Worm (Caenorhabditis elegans) whole organism, late embryonic: ENCODE data around the gene lec-11.
A peak's percentile ranks its signal among the peaks of the same experiment; 100 is the strongest.
"Not testable (repeated sequence)": the region's sequence is repeated elsewhere in the genome, so short reads cannot be mapped to it uniquely, and the experiment has no call there.

ENCODE experiments used
- C38D4.7 ChIP-seq: fragments of 200-800 bp; sonication (Bioruptor generic); optimal IDR thresholded peaks from 2 replicates; lab custom pipeline; 2018; ENCODE audit warnings: mild to moderate bottlenecking, missing genetic modification characterization, moderate library complexity, missing compliant biosample characterization
- F13H6.1 ChIP-seq: sonication (generic microtip); optimal IDR thresholded peaks from 2 replicates; lab custom pipeline; 2016; ENCODE audit warnings: missing genetic modification characterization, missing compliant biosample characterization
- K02D7.2 ChIP-seq: sonication (generic microtip); optimal IDR thresholded peaks from 2 replicates; lab custom pipeline; 2017; ENCODE audit warnings: mild to moderate bottlenecking, missing genetic modification characterization, missing compliant biosample characterization
- T23F11.4 ChIP-seq: fragments of 200-800 bp; sonication (Bioruptor generic); optimal IDR thresholded peaks from 2 replicates; lab custom pipeline; 2018; ENCODE audit warnings: mild to moderate bottlenecking, missing genetic modification characterization, missing compliant biosample characterization
- ceh-14 ChIP-seq: sonication (generic microtip); optimal IDR thresholded peaks from 2 replicates; lab custom pipeline; 2016; ENCODE audit warnings: missing genotype, missing genetic modification characterization, missing compliant biosample characterization
- ceh-30 ChIP-seq: fragments of 150-350 bp; optimal IDR thresholded peaks from 2 replicates; lab custom pipeline; 2014; ENCODE audit warnings: missing biosample characterization, missing genetic modification characterization
- ceh-48 ChIP-seq: sonication (generic microtip); optimal IDR thresholded peaks from 2 replicates; lab custom pipeline; 2016; ENCODE audit warnings: missing genetic modification characterization, inconsistent platforms, missing compliant biosample characterization
- ceh-9 ChIP-seq: sonication (generic microtip); optimal IDR thresholded peaks from 2 replicates; lab custom pipeline; 2016; ENCODE audit warnings: mild to moderate bottlenecking, missing genetic modification characterization, inconsistent platforms, missing compliant biosample characterization
- dve-1 ChIP-seq: sonication (generic microtip); optimal IDR thresholded peaks from 2 replicates; lab custom pipeline; 2017; ENCODE audit warnings: antibody characterized with exemption, mild to moderate bottlenecking, missing genetic modification characterization, missing compliant biosample characterization
- elt-2 ChIP-seq: sonication (generic microtip); optimal IDR thresholded peaks from 2 replicates; lab custom pipeline; 2016; ENCODE audit warnings: missing genetic modification reagents, missing genetic modification characterization, missing compliant biosample characterization
- elt-4 ChIP-seq: sonication (generic microtip); optimal IDR thresholded peaks from 2 replicates; lab custom pipeline; 2016; ENCODE audit warnings: missing genetic modification characterization, missing compliant biosample characterization
- ets-4 ChIP-seq: sonication (generic microtip); optimal IDR thresholded peaks from 2 replicates; lab custom pipeline; 2016; ENCODE audit warnings: missing genetic modification characterization, missing compliant biosample characterization
- eyg-1 ChIP-seq: sonication (generic microtip); optimal IDR thresholded peaks from 2 replicates; lab custom pipeline; 2016; ENCODE audit warnings: missing genotype, missing genetic modification characterization, missing compliant biosample characterization
- fax-1 ChIP-seq: sonication (generic microtip); optimal IDR thresholded peaks from 2 replicates; lab custom pipeline; 2016; ENCODE audit warnings: missing genotype, missing genetic modification characterization, missing compliant biosample characterization
- fkh-6 ChIP-seq: sonication (generic microtip); optimal IDR thresholded peaks from 2 replicates; lab custom pipeline; 2016; ENCODE audit warnings: missing genetic modification characterization, missing compliant biosample characterization
- hlh-13 ChIP-seq: fragments of 200-800 bp; sonication (Bioruptor generic); optimal IDR thresholded peaks from 2 replicates; lab custom pipeline; 2018; ENCODE audit warnings: mild to moderate bottlenecking, missing genetic modification characterization, missing compliant biosample characterization
- hlh-15 ChIP-seq: sonication (generic microtip); optimal IDR thresholded peaks from 2 replicates; lab custom pipeline; 2016; ENCODE audit warnings: missing genetic modification characterization, missing compliant biosample characterization
- hlh-30 ChIP-seq: sonication (generic microtip); optimal IDR thresholded peaks from 2 replicates; lab custom pipeline; 2017; ENCODE audit warnings: antibody characterized with exemption, missing genetic modification characterization, missing compliant biosample characterization; ENCODE audit not compliant: insufficient read depth
- hlh-6 ChIP-seq: sonication (generic microtip); optimal IDR thresholded peaks from 2 replicates; lab custom pipeline; 2016; ENCODE audit warnings: missing genotype, missing genetic modification characterization, missing compliant biosample characterization
- hlh-8 ChIP-seq: sonication (generic microtip); optimal IDR thresholded peaks from 2 replicates; lab custom pipeline; 2016; ENCODE audit warnings: missing genotype, missing genetic modification characterization, missing compliant biosample characterization
- lin-11 ChIP-seq: fragments of 200-800 bp; sonication (Bioruptor generic); optimal IDR thresholded peaks from 2 replicates; lab custom pipeline; 2018; ENCODE audit warnings: mild to moderate bottlenecking, missing genetic modification characterization, missing compliant biosample characterization
- nhr-11 ChIP-seq: fragments of 150-350 bp; optimal IDR thresholded peaks from 2 replicates; lab custom pipeline; 2014; ENCODE audit warnings: missing biosample characterization, missing genetic modification characterization
- pat-9 ChIP-seq: fragments of 200-800 bp; sonication (Bioruptor generic); optimal IDR thresholded peaks from 2 replicates; lab custom pipeline; 2018; ENCODE audit warnings: mild to moderate bottlenecking, missing genetic modification characterization, moderate library complexity, missing compliant biosample characterization
- pax-1 ChIP-seq: fragments of 150-350 bp; optimal IDR thresholded peaks from 2 replicates; lab custom pipeline; 2014; ENCODE audit warnings: missing biosample characterization, missing genetic modification characterization
- pha-4 ChIP-seq: fragments of 150-350 bp; optimal IDR thresholded peaks from 2 replicates; lab custom pipeline; 2018; ENCODE audit warnings: missing biosample characterization, missing genetic modification reagents, missing genetic modification characterization
- pqm-1 ChIP-seq: sonication (generic microtip); optimal IDR thresholded peaks from 2 replicates; lab custom pipeline; 2016; ENCODE audit warnings: missing genetic modification characterization, missing compliant biosample characterization
- pros-1 ChIP-seq: fragments of 150-350 bp; optimal IDR thresholded peaks from 2 replicates; lab custom pipeline; 2014; ENCODE audit warnings: missing biosample characterization, missing genetic modification reagents, missing genetic modification characterization
- sdc-2 ChIP-seq: sonication (generic microtip); optimal IDR thresholded peaks from 2 replicates; lab custom pipeline; 2016; ENCODE audit warnings: missing genotype, missing genetic modification characterization, missing compliant biosample characterization
- sox-2 ChIP-seq: fragments of 200-800 bp; sonication (Bioruptor generic); IDR thresholded peaks from 2 replicates; pipeline ENCODE4 v1.3.6; 2022; ENCODE audit warnings: missing genetic modification reagents, missing genetic modification characterization, missing compliant biosample characterization
- sox-4 ChIP-seq: sonication (generic microtip); optimal IDR thresholded peaks from 2 replicates; lab custom pipeline; 2017; ENCODE audit warnings: mild to moderate bottlenecking, missing genetic modification characterization, inconsistent platforms, missing compliant biosample characterization
- tbx-7 ChIP-seq: sonication (generic microtip); optimal IDR thresholded peaks from 2 replicates; lab custom pipeline; 2016; ENCODE audit warnings: missing genotype, missing genetic modification characterization, missing compliant biosample characterization
- unc-3 ChIP-seq, 2 experiments: fragments of 200-800 bp in 1 of 2; sonication (Bioruptor generic) in 1 of 2; sonication (generic microtip) in 1 of 2; conservative IDR thresholded peaks in 1 of 2; optimal IDR thresholded peaks in 1 of 2; 2 replicates each; pipeline versions ENCODE4 v1.3.6 to Lab custom; 2016 to 2022; ENCODE audit warnings: missing compliant biosample characterization in 2 of 2, missing genetic modification characterization in 2 of 2, missing genetic modification reagents in 1 of 2
- unc-42 ChIP-seq: sonication (generic microtip); optimal IDR thresholded peaks from 2 replicates; lab custom pipeline; 2016; ENCODE audit warnings: missing genotype, missing genetic modification characterization, missing compliant biosample characterization
- unc-55 ChIP-seq: sonication (generic microtip); optimal IDR thresholded peaks from 2 replicates; lab custom pipeline; 2017; ENCODE audit warnings: missing biosample characterization, missing genetic modification reagents, missing genetic modification characterization
- ztf-16 ChIP-seq: sonication (generic microtip); optimal IDR thresholded peaks from 2 replicates; lab custom pipeline; 2017; ENCODE audit warnings: missing genetic modification characterization, missing compliant biosample characterization

lec-11 gene

DNA sequence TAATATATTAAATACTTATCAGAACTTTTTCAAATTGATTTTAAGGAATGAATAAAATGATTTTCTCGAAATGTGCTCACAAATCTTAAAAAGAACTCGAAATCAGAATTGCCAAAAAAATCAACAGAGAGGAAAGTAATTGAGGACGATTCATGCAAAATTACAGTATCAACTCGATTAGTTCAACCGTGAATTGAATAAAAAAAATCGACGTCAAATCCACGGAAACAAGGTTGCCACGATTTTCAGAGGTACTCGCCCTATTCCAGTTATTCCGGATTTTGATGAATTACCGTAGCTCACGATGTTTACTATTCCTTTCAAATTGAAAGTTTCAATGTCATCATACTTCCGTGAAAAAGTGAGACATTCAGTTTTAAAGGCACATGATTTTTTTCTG, 12.4 kb upstream of the lec-11 start, which contains the start of gene F15B10.3:
TSS of gene F15B10.3 (plus strand) at position 301 of the 400 bp plus-strand sequence.
- TF ChIP-seq tbx-7 (no peak), dve-1 (tag; lab: Kevin White, UChicago) (no peak), hlh-15 (tag; lab: Kevin White, UChicago) (no peak)

DNA sequence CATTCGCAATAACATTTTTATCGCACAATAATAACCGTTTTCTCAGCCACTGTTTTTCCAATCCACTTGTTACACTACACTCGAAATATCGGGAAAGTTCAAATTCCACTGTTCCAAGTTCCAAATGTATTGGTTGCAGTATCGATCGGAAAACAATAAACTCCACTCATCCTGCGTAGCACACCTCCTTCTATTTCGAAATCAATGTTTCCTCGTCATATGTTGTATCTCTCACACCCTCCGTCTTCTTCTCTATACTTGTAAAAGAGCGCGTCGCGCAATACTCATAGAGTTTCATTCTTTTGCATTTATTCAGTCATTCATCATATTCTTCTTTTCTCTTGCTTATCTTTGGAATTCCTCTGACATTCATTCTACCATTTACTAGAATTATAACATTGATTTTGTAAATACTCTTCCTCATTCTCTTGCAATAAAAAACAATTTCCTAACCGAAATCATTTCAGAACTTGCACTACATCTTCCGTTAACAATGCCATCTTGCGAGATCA, 11.3 kb upstream of the lec-11 start, which contains the start of gene sup-36:
TSS of gene sup-36 (plus strand) at position 462 of the 512 bp plus-strand sequence.
- TF ChIP-seq eyg-1 (tag; lab: Kevin White, UChicago) (no peak), T23F11.4 (GFP tag; lab: Kevin White, UChicago) (no peak), hlh-30 (tag; lab: Kevin White, UChicago) (peak; percentile 5), ceh-48 (peak; percentile 40), hlh-6 (tag; lab: Kevin White, UChicago) (no peak)
- TF ChIP-seq, all 69 proteins: peak for 2

DNA sequence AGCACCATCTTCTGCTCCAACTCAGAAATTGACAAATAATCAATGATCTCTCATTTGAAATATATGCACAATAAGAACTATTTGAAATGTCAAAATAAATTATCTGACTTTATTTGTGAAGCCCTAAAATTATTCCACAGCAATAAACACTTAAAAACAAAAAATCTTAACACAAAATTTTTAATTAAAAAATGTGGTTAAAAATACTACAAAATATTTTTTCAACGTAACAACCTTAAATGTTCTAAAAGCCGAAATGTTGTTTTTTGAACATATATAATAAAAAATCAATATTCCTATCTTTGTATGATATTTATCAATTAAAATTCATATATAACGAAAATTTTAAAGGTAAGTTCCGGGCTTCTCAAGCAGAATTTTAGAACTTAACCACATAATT, 9.5 kb upstream of the lec-11 start, which contains the start of gene F38A5.8:
TSS of gene F38A5.8 (plus strand) at position 301 of the 400 bp plus-strand sequence.
- TF ChIP-seq ets-4 (tag; lab: Kevin White, UChicago) = no peak
- TF ChIP-seq pha-4 (tag; lab: Kevin White, UChicago) = no peak
- TF ChIP-seq ztf-16 = no peak
- no peak for TF ChIP-seq hlh-6 (tag; lab: Kevin White, UChicago)
- TF ChIP-seq pqm-1 (tag; lab: Kevin White, UChicago) = no peak
- TF ChIP-seq F13H6.1 (tag; lab: Kevin White, UChicago) = no peak

DNA sequence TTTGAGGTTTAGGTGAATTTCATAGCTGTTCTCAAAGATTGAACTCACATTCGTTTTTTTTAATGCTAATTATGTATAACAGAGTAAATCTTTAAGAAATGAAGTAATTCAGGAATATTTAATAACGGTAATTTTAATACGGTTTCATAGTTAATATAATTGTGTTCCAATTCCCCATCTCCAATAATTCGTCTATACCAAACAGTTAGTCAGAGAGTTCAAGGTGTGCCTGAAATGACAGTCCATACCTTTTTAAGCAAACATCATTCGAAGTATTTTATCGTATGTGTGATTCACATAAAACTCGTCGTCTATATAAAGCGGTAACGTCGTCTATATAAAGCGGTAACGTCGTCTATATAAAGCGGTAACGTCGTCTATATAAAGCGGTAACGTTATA, 8.8 kb upstream of the lec-11 start, which contains the start of gene nspb-5:
TSS of gene nspb-5 (plus strand) at position 301 of the 400 bp plus-strand sequence.
- not testable (repeated sequence) for TF ChIP-seq K02D7.2, fax-1, eyg-1 (tag; lab: Kevin White, UChicago)

DNA sequence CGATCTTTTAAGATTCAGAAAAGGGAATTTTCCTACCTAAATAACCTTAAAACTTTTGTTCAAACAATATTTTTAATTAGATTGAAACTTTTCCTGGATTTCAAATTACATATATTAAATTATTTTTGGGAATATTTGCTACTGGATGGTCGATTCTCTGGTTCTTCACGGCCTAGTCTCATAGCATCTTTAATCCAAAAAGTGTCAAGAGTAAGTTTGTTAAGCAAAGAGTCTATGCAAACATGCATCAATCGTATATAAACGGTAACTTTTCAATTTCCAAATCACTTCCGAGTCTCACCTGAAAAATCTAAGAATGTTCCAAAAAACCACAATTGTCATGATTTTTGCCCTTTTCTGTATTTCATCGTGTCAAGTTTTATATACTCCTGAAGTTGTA, 8.0 kb upstream of the lec-11 start, which contains the start of gene nspb-4:
TSS of gene nspb-4 (plus strand) at position 301 of the 400 bp plus-strand sequence.
- not testable (repeated sequence) for TF ChIP-seq hlh-8 (tag; lab: Kevin White, UChicago); hlh-13 (GFP tag; lab: Kevin White, UChicago); elt-2 (tag; lab: Kevin White, UChicago)

DNA sequence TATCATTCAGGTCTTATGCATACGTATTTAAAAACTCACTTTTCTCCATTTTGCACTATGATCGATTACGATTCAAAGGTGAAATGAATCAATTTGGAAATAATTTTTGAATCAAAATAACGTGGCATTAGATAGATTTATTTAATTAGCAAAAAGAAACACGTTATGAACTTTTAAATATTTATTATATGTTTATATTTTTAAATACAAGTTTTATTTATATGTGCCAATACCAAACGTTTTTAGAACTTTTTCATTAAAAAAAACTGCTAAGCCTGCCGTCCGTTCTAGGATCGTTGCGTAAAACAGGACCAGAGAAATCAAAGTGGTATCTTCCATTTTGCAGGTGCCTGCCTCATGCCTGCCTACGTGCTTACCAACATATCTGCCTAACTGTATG, 7.3 kb upstream of the lec-11 start, which contains the start of gene F38A5.6:
TSS of gene F38A5.6 (minus strand) at position 101 of the 400 bp plus-strand sequence.
- TF ChIP-seq sdc-2 (tag; lab: Kevin White, UChicago) (no peak), C38D4.7 (GFP tag; lab: Kevin White, UChicago) (no peak), pat-9 (tag; lab: Kevin White, UChicago) (no peak), pax-1 (tag; lab: Kevin White, UChicago) (no peak), ceh-30 (tag; lab: Kevin White, UChicago) (no peak), fkh-6 (tag; lab: Kevin White, UChicago) (no peak), unc-42 (tag; lab: Kevin White, UChicago) (no peak)

DNA sequence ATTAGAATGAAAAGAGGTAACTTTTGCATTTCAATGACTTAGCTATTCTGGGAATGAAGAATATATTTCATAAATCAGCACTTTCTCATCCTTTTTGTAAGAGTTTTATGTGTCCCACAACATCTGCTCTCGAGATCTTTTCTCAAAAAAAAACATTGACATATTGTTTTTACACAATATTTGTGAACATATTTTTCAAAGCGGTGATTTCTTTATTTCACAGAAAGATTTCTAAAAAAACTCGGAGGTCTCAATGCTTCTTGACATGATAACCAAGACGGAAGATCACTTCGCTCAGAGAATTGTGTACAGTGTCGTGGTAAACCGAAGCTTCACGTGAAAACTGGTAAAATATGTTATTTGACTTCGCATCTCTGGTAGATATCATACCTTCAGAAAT, 6.0 kb upstream of the lec-11 start, which contains the start of gene F38A5.22:
TSS of gene F38A5.22 (minus strand) at position 29 of the 400 bp plus-strand sequence.
- TF ChIP-seq lin-11 = no peak
- TF ChIP-seq ceh-48 = no peak
- TF ChIP-seq ceh-30 (tag; lab: Kevin White, UChicago) = no peak
- TF ChIP-seq hlh-13 (GFP tag; lab: Kevin White, UChicago) = no peak
- TF ChIP-seq ceh-9 (tag; lab: Kevin White, UChicago) = no peak
- TF ChIP-seq unc-3 (GFP tag; conservative IDR thresholded peaks at IDR 0.05; lab: Robert Waterston, UW) = no peak
- TF ChIP-seq unc-3 (tag; optimal IDR thresholded peaks at IDR 0.05; lab: Kevin White, UChicago) = no peak
- TF ChIP-seq ceh-14 (tag; lab: Kevin White, UChicago) = no peak
- no peak for TF ChIP-seq elt-4 (tag; lab: Kevin White, UChicago)
- no peak for TF ChIP-seq sox-4 (tag; lab: Kevin White, UChicago)
- TF ChIP-seq nhr-11 (tag; lab: Kevin White, UChicago) = no peak
- TF ChIP-seq unc-55 (GFP tag; lab: Kevin White, UChicago) = no peak
- TF ChIP-seq sox-2 (GFP tag; lab: Robert Waterston, UW) = no peak
- no peak for TF ChIP-seq pros-1 (tag; lab: Kevin White, UChicago)
- no peak for TF ChIP-seq elt-2 (tag; lab: Kevin White, UChicago)
